Worm (Caenorhabditis elegans): Measurements from ENCODE around the gene sra-2.

The sra-2 gene

DNA sequence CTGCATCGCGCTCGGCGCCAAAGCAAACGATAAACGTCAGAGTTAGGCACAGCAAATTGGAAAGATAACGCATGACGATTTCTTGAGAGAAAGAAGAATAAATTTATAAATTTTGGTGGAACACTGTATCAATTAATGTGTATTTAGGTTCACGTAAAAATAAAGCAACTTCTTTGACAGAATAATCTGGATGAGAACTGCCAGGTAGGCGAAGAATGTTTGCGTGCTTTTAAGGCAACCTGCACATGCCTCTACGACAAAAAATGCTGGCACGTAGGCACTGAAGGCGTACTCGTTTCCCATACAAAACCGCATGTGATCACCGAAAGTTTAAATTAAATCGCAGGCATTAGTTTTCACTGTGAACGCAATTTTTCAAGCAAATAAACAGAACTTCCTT lies 24.6 kb downstream of the sra-2 start, which contains the start of gene F35H8.1:
Gene F35H8.1, minus strand, starts transcription at position 101 of the 400 bp plus-strand sequence.
- no peak for TF ChIP-seq ztf-29 (GFP tag; IDR thresholded peaks at IDR 0.05)
- no peak for TF ChIP-seq ztf-23 (GFP tag; IDR thresholded peaks at IDR 0.05)
- no peak for TF ChIP-seq ref-1 (GFP tag; conservative IDR thresholded peaks at IDR 0.05)
- TF ChIP-seq flt-1 (GFP tag; IDR thresholded peaks at IDR 0.05), result no peak
- no peak for TF ChIP-seq med-1 (GFP tag; optimal IDR thresholded peaks at IDR 0.05; ENCODE audit: insufficient read depth)
- TF ChIP-seq tab-1 (GFP tag; IDR thresholded peaks at IDR 0.05), result no peak
- TF ChIP-seq T22C8.4 (GFP tag; IDR thresholded peaks at IDR 0.05), result no peak
- no peak for TF ChIP-seq cog-1 (tag; optimal IDR thresholded peaks at IDR 0.05)
- TF ChIP-seq klf-2 (GFP tag; conservative IDR thresholded peaks at IDR 0.05), result no peak

DNA sequence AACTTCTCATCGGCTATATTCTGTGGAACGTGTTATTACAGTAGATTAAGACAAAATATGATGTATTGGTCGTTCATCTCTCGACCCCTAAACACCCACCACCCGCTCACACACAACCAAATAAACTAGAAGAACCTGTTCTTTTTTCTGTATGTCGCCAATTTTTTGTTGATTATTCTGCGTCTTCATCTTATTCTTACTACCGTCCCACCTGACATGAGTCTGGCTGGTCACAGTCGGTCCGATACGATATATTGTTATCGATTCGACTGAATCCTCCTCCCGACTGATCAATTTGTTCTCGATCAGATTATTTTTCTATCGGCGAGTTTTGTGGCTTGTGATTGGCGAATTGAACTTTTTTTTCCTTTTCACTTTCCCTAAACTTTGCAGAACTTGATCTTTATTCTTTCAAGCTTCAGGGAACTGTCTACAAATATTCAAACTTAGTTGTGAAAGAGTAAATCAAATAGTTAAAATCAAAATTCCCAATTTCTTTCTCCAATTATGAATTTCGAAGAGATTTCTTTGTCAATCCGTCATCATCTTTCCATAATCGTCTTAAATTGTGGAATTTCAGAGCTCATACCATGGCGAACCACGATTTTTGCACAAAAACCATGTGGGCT lies 26.5 kb downstream of the sra-2 start, which contains the start of gene F35H8.2:
Gene F35H8.2, plus strand, starts transcription at position 579 of the 629 bp plus-strand sequence.
- TF ChIP-seq flt-1 (GFP tag; IDR thresholded peaks at IDR 0.05), result no peak
- TF ChIP-seq ztf-23 (GFP tag; IDR thresholded peaks at IDR 0.05), result no peak
- TF ChIP-seq ztf-29 (GFP tag; IDR thresholded peaks at IDR 0.05), result no peak
- TF ChIP-seq med-1 (GFP tag; optimal IDR thresholded peaks at IDR 0.05; ENCODE audit: insufficient read depth), result no peak
- TF ChIP-seq T22C8.4 (GFP tag; IDR thresholded peaks at IDR 0.05), result no peak
- no peak for TF ChIP-seq ref-1 (GFP tag; conservative IDR thresholded peaks at IDR 0.05)
- no peak for TF ChIP-seq cog-1 (tag; optimal IDR thresholded peaks at IDR 0.05)
- TF ChIP-seq tab-1 (GFP tag; IDR thresholded peaks at IDR 0.05), result no peak
- no peak for TF ChIP-seq klf-2 (GFP tag; conservative IDR thresholded peaks at IDR 0.05)

DNA sequence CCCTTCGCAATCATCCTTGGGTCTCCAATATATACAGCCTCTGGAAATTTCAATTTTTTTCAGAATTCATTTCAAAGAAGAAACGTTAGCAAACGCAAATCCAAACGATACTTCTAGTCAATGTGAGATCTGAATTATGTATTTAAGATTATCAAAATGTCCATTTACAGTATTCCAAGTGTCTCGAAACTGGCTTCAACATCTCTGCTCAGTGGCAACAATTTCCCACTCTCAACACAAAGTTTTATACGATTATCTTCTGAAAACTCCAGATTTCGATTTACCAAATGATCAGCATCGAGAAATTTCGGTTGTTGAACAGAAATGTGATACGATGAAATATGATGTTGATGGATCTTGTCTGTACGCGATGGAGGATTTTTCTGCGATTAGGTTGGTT lies 28.0 kb downstream of the sra-2 start:
- no peak for TF ChIP-seq ztf-23 (GFP tag; IDR thresholded peaks at IDR 0.05)
- no peak for TF ChIP-seq flt-1 (GFP tag; IDR thresholded peaks at IDR 0.05)
- TF ChIP-seq tab-1 (GFP tag; IDR thresholded peaks at IDR 0.05), result no peak
- no peak for TF ChIP-seq med-1 (GFP tag; optimal IDR thresholded peaks at IDR 0.05; ENCODE audit: insufficient read depth)
- no peak for TF ChIP-seq ref-1 (GFP tag; conservative IDR thresholded peaks at IDR 0.05)
- no peak for TF ChIP-seq ztf-29 (GFP tag; IDR thresholded peaks at IDR 0.05)

DNA sequence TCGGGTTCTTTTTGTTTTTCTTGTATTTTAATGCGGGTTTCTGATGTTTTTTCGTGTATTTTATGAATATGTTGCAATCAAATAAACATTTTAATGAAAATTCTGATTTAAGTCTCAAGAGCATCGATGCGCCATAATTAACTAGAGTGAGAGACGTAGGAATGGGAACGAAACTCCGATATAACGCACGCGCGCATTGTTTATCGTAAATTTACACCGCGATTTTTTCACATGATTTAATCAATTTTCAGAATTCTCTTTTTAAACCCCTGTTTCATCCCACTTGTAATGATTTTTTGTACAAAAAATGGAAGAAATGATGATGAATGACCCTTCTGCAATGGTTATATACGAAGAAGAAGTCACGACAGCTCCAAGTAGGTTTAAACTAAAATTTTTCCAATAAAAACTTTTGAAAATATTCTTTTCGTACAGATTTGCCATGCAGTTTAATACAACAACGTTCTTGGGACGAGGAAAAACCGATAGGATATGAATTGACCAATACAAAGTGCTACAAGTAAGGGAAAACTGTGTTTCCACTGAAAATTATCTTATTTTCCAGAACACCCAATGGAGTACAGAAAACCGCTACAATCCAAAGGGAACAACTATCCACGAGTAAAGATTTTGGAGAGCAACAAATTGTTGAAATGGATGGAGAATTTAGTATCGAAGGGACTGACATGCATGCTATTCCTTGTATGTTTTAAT lies 29.0 kb downstream of the sra-2 start, which contains the start of gene zfp-2:
Gene zfp-2, plus strand, starts transcription at position 214 of the 714 bp plus-strand sequence.
- TF ChIP-seq cog-1 (tag; optimal IDR thresholded peaks at IDR 0.05) (no peak), flt-1 (GFP tag; IDR thresholded peaks at IDR 0.05) (no peak), med-1 (GFP tag; optimal IDR thresholded peaks at IDR 0.05; ENCODE audit: insufficient read depth) (no peak), ref-1 (GFP tag; conservative IDR thresholded peaks at IDR 0.05) (no peak), klf-2 (GFP tag; conservative IDR thresholded peaks at IDR 0.05) (no peak), tab-1 (GFP tag; IDR thresholded peaks at IDR 0.05) (no peak), T22C8.4 (GFP tag; IDR thresholded peaks at IDR 0.05) (no peak), ztf-29 (GFP tag; IDR thresholded peaks at IDR 0.05) (no peak), ztf-23 (GFP tag; IDR thresholded peaks at IDR 0.05) (no peak)

DNA sequence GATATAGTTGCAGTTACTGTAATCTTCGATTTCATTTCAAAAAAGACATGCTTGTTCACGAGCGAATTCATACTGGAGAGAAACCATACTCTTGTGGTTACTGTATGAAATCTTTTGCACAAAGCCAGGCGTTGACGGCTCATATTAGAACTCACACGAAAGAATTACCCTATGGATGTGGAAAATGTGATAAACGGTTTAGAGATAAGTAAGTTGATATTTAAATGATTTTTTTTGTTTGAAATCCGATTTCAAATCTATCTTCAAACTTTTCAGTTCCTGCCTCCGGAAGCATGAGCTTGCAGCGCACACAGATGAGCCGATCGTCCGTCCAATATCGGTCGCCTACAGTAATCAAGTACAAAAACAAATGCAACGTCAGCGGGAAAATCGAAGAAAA lies 30.3 kb downstream of the sra-2 start:
- TF ChIP-seq klf-2 (GFP tag; conservative IDR thresholded peaks at IDR 0.05) (no peak), ztf-23 (GFP tag; IDR thresholded peaks at IDR 0.05) (no peak), med-1 (GFP tag; optimal IDR thresholded peaks at IDR 0.05; ENCODE audit: insufficient read depth) (no peak), T22C8.4 (GFP tag; IDR thresholded peaks at IDR 0.05) (no peak), ztf-29 (GFP tag; IDR thresholded peaks at IDR 0.05) (no peak)

DNA sequence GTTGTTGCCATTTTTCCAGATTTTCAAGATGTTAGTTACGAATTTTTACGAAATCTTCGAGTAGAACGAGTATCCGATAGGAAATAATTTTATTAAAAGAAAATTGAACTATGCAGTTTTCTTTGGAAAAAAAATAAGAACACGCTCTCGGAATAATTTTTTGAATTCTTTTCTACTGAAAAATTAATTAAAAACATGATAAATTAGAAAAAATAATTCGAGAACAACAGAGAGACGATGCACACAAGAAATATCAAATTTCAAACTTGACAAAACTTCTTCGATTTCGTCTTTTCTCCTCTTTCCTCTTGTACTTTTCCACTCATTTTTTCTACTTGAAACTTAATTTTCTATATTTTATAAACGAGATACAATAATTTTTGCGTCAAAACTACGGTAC lies 31.3 kb downstream of the sra-2 start, which contains the start of gene F35H8.4:
Gene F35H8.4, minus strand, starts transcription at position 101 of the 400 bp plus-strand sequence.
- TF ChIP-seq ztf-23 (GFP tag; IDR thresholded peaks at IDR 0.05), result no peak
- TF ChIP-seq klf-2 (GFP tag; conservative IDR thresholded peaks at IDR 0.05), result no peak
- TF ChIP-seq cog-1 (tag; optimal IDR thresholded peaks at IDR 0.05), result no peak
- no peak for TF ChIP-seq tab-1 (GFP tag; IDR thresholded peaks at IDR 0.05)
- no peak for TF ChIP-seq T22C8.4 (GFP tag; IDR thresholded peaks at IDR 0.05)
- TF ChIP-seq ref-1 (GFP tag; conservative IDR thresholded peaks at IDR 0.05), result no peak

DNA sequence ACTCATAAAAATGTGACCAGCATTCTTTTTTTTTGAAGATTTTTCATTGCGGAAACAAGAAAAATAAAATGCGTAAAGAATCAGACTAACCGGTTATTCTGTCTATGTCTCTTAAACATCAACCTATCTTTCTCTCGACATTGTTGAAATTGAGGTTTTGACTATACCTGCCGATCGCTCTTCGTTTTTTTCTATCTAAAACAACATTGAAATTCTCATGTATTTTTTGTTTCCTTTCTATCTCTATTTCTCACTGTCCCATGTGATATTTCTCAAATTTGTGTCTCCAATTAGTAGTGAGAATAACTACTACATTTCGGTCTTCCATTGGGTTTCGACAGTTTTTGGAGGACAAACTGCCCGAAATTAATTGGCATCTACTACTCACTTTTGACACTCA lies 32.3 kb downstream of the sra-2 start:
- no peak for TF ChIP-seq T22C8.4 (GFP tag; IDR thresholded peaks at IDR 0.05)
- no peak for TF ChIP-seq ref-1 (GFP tag; conservative IDR thresholded peaks at IDR 0.05)
- TF ChIP-seq ztf-23 (GFP tag; IDR thresholded peaks at IDR 0.05), result no peak
- no peak for TF ChIP-seq tab-1 (GFP tag; IDR thresholded peaks at IDR 0.05)
- TF ChIP-seq med-1 (GFP tag; optimal IDR thresholded peaks at IDR 0.05; ENCODE audit: insufficient read depth), result no peak
- TF ChIP-seq cog-1 (tag; optimal IDR thresholded peaks at IDR 0.05), result no peak
- TF ChIP-seq flt-1 (GFP tag; IDR thresholded peaks at IDR 0.05), result no peak
- TF ChIP-seq ztf-29 (GFP tag; IDR thresholded peaks at IDR 0.05), result no peak
- no peak for TF ChIP-seq klf-2 (GFP tag; conservative IDR thresholded peaks at IDR 0.05)

DNA sequence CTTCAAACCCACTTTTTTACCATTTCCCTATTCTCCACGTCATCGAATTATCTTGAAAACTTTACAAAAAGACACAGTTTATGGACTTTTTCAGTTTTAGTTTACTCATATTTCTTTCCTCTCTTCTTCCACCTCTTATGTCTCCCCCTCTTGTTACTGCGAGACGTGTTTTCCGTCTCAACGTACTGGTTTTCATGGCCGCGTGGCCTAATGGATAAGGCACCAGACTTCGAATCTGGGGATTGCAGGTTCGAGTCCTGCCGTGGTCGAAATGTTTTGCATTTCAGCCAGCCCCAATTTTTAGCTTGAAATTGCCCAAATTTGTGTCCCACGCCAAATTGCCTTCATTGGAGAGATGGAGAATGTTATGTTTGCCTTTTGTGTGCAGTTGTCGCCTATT lies 37.5 kb downstream of the sra-2 start:
- TF ChIP-seq ztf-23 (GFP tag; IDR thresholded peaks at IDR 0.05), result peak; percentile 92
- peak; percentile 89 for TF ChIP-seq T22C8.4 (GFP tag; IDR thresholded peaks at IDR 0.05)
- TF ChIP-seq cog-1 (tag; optimal IDR thresholded peaks at IDR 0.05), result peak; percentile 61
- peak; percentile 97 for TF ChIP-seq flt-1 (GFP tag; IDR thresholded peaks at IDR 0.05)
- TF ChIP-seq klf-2 (GFP tag; conservative IDR thresholded peaks at IDR 0.05), result peak; percentile 83
- TF ChIP-seq ztf-29 (GFP tag; IDR thresholded peaks at IDR 0.05), result peak; percentile 83
- TF ChIP-seq ref-1 (GFP tag; conservative IDR thresholded peaks at IDR 0.05), result peak; percentile 93
- peak; percentile 47 for TF ChIP-seq med-1 (GFP tag; optimal IDR thresholded peaks at IDR 0.05; ENCODE audit: insufficient read depth)
- TF ChIP-seq tab-1 (GFP tag; IDR thresholded peaks at IDR 0.05), result peak; percentile 97

DNA sequence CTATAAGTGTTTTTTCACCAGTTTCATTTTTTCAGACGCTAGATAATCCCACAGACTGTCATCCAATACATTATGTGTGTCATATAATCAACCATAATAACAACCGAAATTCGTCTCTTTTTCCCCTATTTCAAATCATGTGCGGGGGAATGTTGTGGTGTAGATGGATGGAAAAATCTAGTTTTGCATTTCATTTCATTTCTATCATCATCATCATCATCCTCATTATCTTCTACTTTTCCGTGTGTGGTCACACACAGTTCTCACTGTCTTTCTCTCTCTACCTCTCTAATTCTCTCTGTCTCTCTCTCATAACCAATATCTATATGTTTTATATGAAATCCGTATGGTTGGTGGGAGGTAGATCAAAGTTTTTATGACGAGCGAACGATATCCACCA lies 44.8 kb downstream of the sra-2 start:
- TF ChIP-seq ztf-29 (GFP tag; IDR thresholded peaks at IDR 0.05), result no peak
- no peak for TF ChIP-seq ref-1 (GFP tag; conservative IDR thresholded peaks at IDR 0.05)
- TF ChIP-seq tab-1 (GFP tag; IDR thresholded peaks at IDR 0.05), result no peak
- TF ChIP-seq med-1 (GFP tag; optimal IDR thresholded peaks at IDR 0.05; ENCODE audit: insufficient read depth), result no peak
- no peak for TF ChIP-seq cog-1 (tag; optimal IDR thresholded peaks at IDR 0.05)
- no peak for TF ChIP-seq klf-2 (GFP tag; conservative IDR thresholded peaks at IDR 0.05)
- TF ChIP-seq T22C8.4 (GFP tag; IDR thresholded peaks at IDR 0.05), result no peak
- TF ChIP-seq flt-1 (GFP tag; IDR thresholded peaks at IDR 0.05), result no peak
- TF ChIP-seq ztf-23 (GFP tag; IDR thresholded peaks at IDR 0.05), result no peak

Data from whole organism, midembryonic.